Fruit fly (Drosophila melanogaster) whole organism, embryonic: ENCODE results near the gene CG13365.

Source experiments
- CG10267 ChIP-seq: fragments of 200-800 bp; sonication (Bioruptor generic); optimal IDR thresholded peaks from 2 replicates; lab custom pipeline; 2018; ENCODE audit warnings: missing biosample characterization, mild to moderate bottlenecking, missing genetic modification characterization, moderate library complexity
- CG10274 ChIP-seq: fragments of 200-800 bp; sonication (Bioruptor generic); optimal IDR thresholded peaks from 3 replicates; lab custom pipeline; 2017; ENCODE audit warnings: missing biosample characterization, mild to moderate bottlenecking, missing genetic modification characterization
- CG10654 ChIP-seq: fragments of 200-800 bp; sonication (Bioruptor generic); optimal IDR thresholded peaks from 2 replicates; lab custom pipeline; 2016; ENCODE audit warnings: missing biosample characterization, missing genetic modification characterization
- CG11093 ChIP-seq: fragments of 200-800 bp; sonication (Bioruptor generic); IDR thresholded peaks from 3 replicates; pipeline ENCODE4 v1.3.6; 2022; ENCODE audit warnings: missing biosample characterization, missing genetic modification characterization
- CG11247 ChIP-seq: fragments of 200-800 bp; sonication (Bioruptor generic); IDR thresholded peaks from 2 replicates; pipeline ENCODE4 v1.3.6; 2022; ENCODE audit warnings: missing biosample characterization, missing genetic modification characterization
- CG12104 ChIP-seq: fragments of 200-800 bp; sonication (Bioruptor generic); optimal IDR thresholded peaks from 3 replicates; lab custom pipeline; 2016; ENCODE audit warnings: missing biosample characterization, missing genetic modification characterization
- CG12659 ChIP-seq: fragments of 200-800 bp; sonication (Bioruptor generic); optimal IDR thresholded peaks from 3 replicates; lab custom pipeline; 2017; ENCODE audit warnings: mild to moderate bottlenecking, missing biosample characterization, missing genetic modification reagents, missing genetic modification characterization
- CG13894 ChIP-seq: fragments of 200-800 bp; sonication (Bioruptor generic); optimal IDR thresholded peaks from 3 replicates; lab custom pipeline; 2018; ENCODE audit warnings: missing biosample characterization, mild to moderate bottlenecking, missing genetic modification characterization, moderate library complexity
- CG15514 ChIP-seq: fragments of 200-800 bp; sonication (Bioruptor generic); optimal IDR thresholded peaks from 3 replicates; lab custom pipeline; 2017; ENCODE audit warnings: missing biosample characterization, missing genetic modification characterization, mild to moderate bottlenecking, moderate library complexity, missing genetic modification reagents
- CG17829 ChIP-seq: fragments of 200-800 bp; optimal IDR thresholded peaks from 2 replicates; lab custom pipeline; 2019; ENCODE audit warnings: missing biosample characterization, mild to moderate bottlenecking, missing genetic modification characterization, moderate library complexity
- CG4404 ChIP-seq: fragments of 200-800 bp; sonication (Bioruptor generic); IDR thresholded peaks from 2 replicates; pipeline ENCODE4 v1.3.6; 2022; ENCODE audit warnings: missing biosample characterization, missing genetic modification characterization
- CG4617 ChIP-seq: fragments of 200-800 bp; sonication (Bioruptor generic); optimal IDR thresholded peaks from 3 replicates; lab custom pipeline; 2016; ENCODE audit warnings: missing biosample characterization, missing genetic modification characterization, borderline replicate concordance
- CG4730 ChIP-seq: fragments of 200-800 bp; sonication (Bioruptor generic); IDR thresholded peaks from 2 replicates; pipeline ENCODE4 v1.3.6; 2022; ENCODE audit warnings: missing biosample characterization, missing genetic modification characterization
- CG5245 ChIP-seq: fragments of 200-800 bp; sonication (Bioruptor generic); optimal IDR thresholded peaks from 3 replicates; lab custom pipeline; 2016; ENCODE audit warnings: missing biosample characterization, missing genetic modification characterization
- CG7963 ChIP-seq: fragments of 200-800 bp; sonication (Bioruptor generic); IDR thresholded peaks from 3 replicates; pipeline ENCODE4 v1.3.6; 2022; ENCODE audit warnings: missing biosample characterization, missing genetic modification characterization; ENCODE audit not compliant: partially characterized antibody
- CG9437 ChIP-seq: fragments of 200-800 bp; sonication (Bioruptor generic); optimal IDR thresholded peaks from 2 replicates; lab custom pipeline; 2018; ENCODE audit warnings: missing biosample characterization, mild to moderate bottlenecking, missing genetic modification characterization
- Deaf1 ChIP-seq: fragments of 200-800 bp; optimal IDR thresholded peaks from 3 replicates; lab custom pipeline; 2019; ENCODE audit warnings: missing biosample characterization, mild to moderate bottlenecking, missing genetic modification characterization, moderate library complexity
- Dp ChIP-seq: fragments of 200-800 bp; sonication (Bioruptor generic); optimal IDR thresholded peaks from 2 replicates; lab custom pipeline; 2018; ENCODE audit warnings: missing biosample characterization, mild to moderate bottlenecking, missing genetic modification characterization, moderate library complexity
- Dref ChIP-seq: fragments of 200-800 bp; sonication (Bioruptor generic); IDR thresholded peaks from 2 replicates; pipeline ENCODE4 v1.3.6; 2022; ENCODE audit warnings: missing biosample characterization, missing genetic modification characterization
- Ets97D ChIP-seq: fragments of 200-800 bp; sonication (Bioruptor generic); optimal IDR thresholded peaks from 3 replicates; lab custom pipeline; 2016; ENCODE audit warnings: missing biosample characterization, missing genetic modification characterization
- Fer3 ChIP-seq: fragments of 200-800 bp; sonication (Bioruptor generic); optimal IDR thresholded peaks from 2 replicates; lab custom pipeline; 2018; ENCODE audit warnings: missing biosample characterization, mild to moderate bottlenecking, missing genetic modification characterization, moderate library complexity
- GATAe ChIP-seq: fragments of 200-800 bp; sonication (Bioruptor generic); conservative IDR thresholded peaks from 2 replicates; pipeline ENCODE4 v1.3.6; 2022; ENCODE audit warnings: missing biosample characterization, missing genetic modification characterization
- HmgZ ChIP-seq: fragments of 200-800 bp; sonication (Bioruptor generic); optimal IDR thresholded peaks from 2 replicates; lab custom pipeline; 2018; ENCODE audit warnings: missing biosample characterization, mild to moderate bottlenecking, missing genetic modification characterization
- MESR4 ChIP-seq: fragments of 200-800 bp; sonication (Bioruptor generic); optimal IDR thresholded peaks from 2 replicates; lab custom pipeline; 2018; ENCODE audit warnings: missing biosample characterization, mild to moderate bottlenecking, missing genetic modification characterization, moderate library complexity
- Neu2 ChIP-seq: fragments of 200-800 bp; sonication (Bioruptor generic); optimal IDR thresholded peaks from 3 replicates; lab custom pipeline; 2016; ENCODE audit warnings: missing biosample characterization, missing genetic modification characterization, borderline replicate concordance
- Nf-YA ChIP-seq: fragments of 200-800 bp; sonication (Bioruptor generic); IDR thresholded peaks from 2 replicates; pipeline ENCODE4 v1.3.6; 2022; ENCODE audit warnings: missing biosample characterization, missing genetic modification characterization
- Nf-YC ChIP-seq: fragments of 200-800 bp; optimal IDR thresholded peaks from 3 replicates; lab custom pipeline; 2019; ENCODE audit warnings: missing biosample characterization, mild to moderate bottlenecking, missing genetic modification characterization, moderate library complexity
- Opbp ChIP-seq: fragments of 200-800 bp; sonication (Bioruptor generic); IDR thresholded peaks from 3 replicates; pipeline ENCODE4 v1.3.6; 2022; ENCODE audit warnings: missing biosample characterization, missing genetic modification characterization; ENCODE audit not compliant: partially characterized antibody
- Scr ChIP-seq: fragments of 200-800 bp; sonication (Bioruptor generic); IDR thresholded peaks from 2 replicates; pipeline ENCODE4 v1.3.6; 2022; ENCODE audit warnings: missing biosample characterization, missing genetic modification characterization; ENCODE audit not compliant: partially characterized antibody
- Sry-δ ChIP-seq: fragments of 200-800 bp; sonication (Bioruptor generic); optimal IDR thresholded peaks from 2 replicates; lab custom pipeline; 2016; ENCODE audit warnings: missing biosample characterization, missing genetic modification characterization
- Tbp ChIP-seq: fragments of >200 bp; optimal IDR thresholded peaks from 2 replicates; lab custom pipeline; 2018; ENCODE audit warnings: missing biosample characterization, missing genetic modification characterization
- ase ChIP-seq: fragments of 200-800 bp; sonication (Bioruptor generic); IDR thresholded peaks from 3 replicates; pipeline ENCODE4 v1.3.6; 2022; ENCODE audit warnings: missing biosample characterization, missing genetic modification characterization
- btn ChIP-seq: fragments of 200-800 bp; sonication (Bioruptor generic); optimal IDR thresholded peaks from 2 replicates; lab custom pipeline; 2016; ENCODE audit warnings: missing biosample characterization, missing genetic modification characterization
- crol ChIP-seq: fragments of 200-800 bp; sonication (Bioruptor generic); IDR thresholded peaks from 2 replicates; pipeline ENCODE4 v1.3.6; 2022; ENCODE audit warnings: missing biosample characterization, missing genetic modification characterization
- dmrt99B ChIP-seq: fragments of 200-800 bp; sonication (Bioruptor generic); optimal IDR thresholded peaks from 2 replicates; lab custom pipeline; 2018; ENCODE audit warnings: missing biosample characterization, mild to moderate bottlenecking, missing genetic modification characterization, moderate library complexity
- eve ChIP-seq, 2 experiments: fragments of >200 bp; optimal IDR thresholded peaks; 2 replicates each; lab custom pipeline; 2017; ENCODE audit warnings: missing biosample characterization in 2 of 2, missing genetic modification characterization in 2 of 2
- eyg ChIP-seq: fragments of 200-800 bp; sonication (Bioruptor generic); optimal IDR thresholded peaks from 3 replicates; lab custom pipeline; 2016; ENCODE audit warnings: missing biosample characterization, missing genetic modification characterization
- ftz-f1 ChIP-seq: fragments of 200-800 bp; sonication (Bioruptor generic); optimal IDR thresholded peaks from 2 replicates; lab custom pipeline; 2016; ENCODE audit warnings: missing biosample characterization, missing genetic modification characterization
- gfzf ChIP-seq: fragments of 200-800 bp; sonication (Bioruptor generic); optimal IDR thresholded peaks from 2 replicates; lab custom pipeline; 2016; ENCODE audit warnings: missing biosample characterization, mild to moderate bottlenecking, missing genetic modification characterization, moderate library complexity
- ind ChIP-seq: fragments of 200-800 bp; sonication (Bioruptor generic); optimal IDR thresholded peaks from 3 replicates; lab custom pipeline; 2016; ENCODE audit warnings: missing biosample characterization, missing genetic modification characterization
- oc ChIP-seq: fragments of 200-800 bp; sonication (Bioruptor generic); optimal IDR thresholded peaks from 2 replicates; lab custom pipeline; 2018; ENCODE audit warnings: missing biosample characterization, mild to moderate bottlenecking, missing genetic modification characterization, moderate library complexity
- pb ChIP-seq: fragments of 200-800 bp; sonication (Bioruptor generic); optimal IDR thresholded peaks from 3 replicates; lab custom pipeline; 2016; ENCODE audit warnings: missing biosample characterization, missing genetic modification characterization
- peb ChIP-seq: fragments of 200-800 bp; sonication (Bioruptor generic); IDR thresholded peaks from 2 replicates; pipeline ENCODE4 v1.3.6; 2022; ENCODE audit warnings: missing biosample characterization, missing genetic modification characterization
- pita ChIP-seq: fragments of 200-800 bp; sonication (Bioruptor generic); optimal IDR thresholded peaks from 2 replicates; lab custom pipeline; 2017; ENCODE audit warnings: missing biosample characterization, mild to moderate bottlenecking, missing genetic modification characterization
- pzg ChIP-seq: fragments of 200-800 bp; sonication (Bioruptor generic); optimal IDR thresholded peaks from 3 replicates; lab custom pipeline; 2018; ENCODE audit warnings: missing biosample characterization, mild to moderate bottlenecking, missing genetic modification characterization, moderate library complexity
- row ChIP-seq: fragments of 200-800 bp; sonication (Bioruptor generic); IDR thresholded peaks from 3 replicates; pipeline ENCODE4 v1.3.6; 2022; ENCODE audit warnings: missing biosample characterization, missing genetic modification characterization
- trem ChIP-seq: fragments of 200-800 bp; optimal IDR thresholded peaks from 3 replicates; lab custom pipeline; 2019; ENCODE audit warnings: missing biosample characterization, mild to moderate bottlenecking, missing genetic modification characterization, moderate library complexity
- tup ChIP-seq: fragments of 200-800 bp; sonication (Bioruptor generic); optimal IDR thresholded peaks from 2 replicates; lab custom pipeline; 2016; ENCODE audit warnings: missing biosample characterization, mild to moderate bottlenecking, missing genetic modification characterization, moderate library complexity
- tx ChIP-seq: fragments of 200-800 bp; sonication (Bioruptor generic); optimal IDR thresholded peaks from 2 replicates; lab custom pipeline; 2016; ENCODE audit warnings: missing biosample characterization, missing genetic modification characterization
- unc-4 ChIP-seq: fragments of 200-800 bp; sonication (Bioruptor generic); IDR thresholded peaks from 2 replicates; pipeline ENCODE4 v1.3.6; 2022; ENCODE audit warnings: missing biosample characterization, missing genetic modification characterization; ENCODE audit not compliant: partially characterized antibody
- vnd ChIP-seq: fragments of 200-800 bp; sonication (Bioruptor generic); IDR thresholded peaks from 3 replicates; pipeline ENCODE4 v1.3.6; 2022; ENCODE audit warnings: missing biosample characterization, missing genetic modification characterization; ENCODE audit not compliant: partially characterized antibody

Gene CG13365

dm6 chrX:623357-623756 is 2.3 kb upstream of the CG13365 start, which contains the start of gene CG13369 (continued):
- peak; percentile 0 for TF ChIP-seq CG13894 (tag; lab: Kevin White, UChicago)
- no peak for TF ChIP-seq eve (GFP tag; optimal IDR thresholded peaks at IDR 0.05; lab: Kevin White, UChicago)
- TF ChIP-seq row (GFP tag; lab: Robert Waterston, UW) = no peak
- no peak for TF ChIP-seq eyg
- no peak for TF ChIP-seq oc
- peak; percentile 20 for TF ChIP-seq Deaf1
- no peak for TF ChIP-seq Fer3 (tag; lab: Kevin White, UChicago)
- peak; percentile 78 for TF ChIP-seq ftz-f1 (GFP tag; lab: Kevin White, UChicago)
- no peak for TF ChIP-seq CG10267 (tag; lab: Kevin White, UChicago)
- peak; percentile 46 for TF ChIP-seq Scr (GFP tag; lab: Robert Waterston, UW)
- TF ChIP-seq Nf-YC (tag; lab: Kevin White, UChicago) = no peak
- peak; percentile 78 for TF ChIP-seq crol (GFP tag; lab: Robert Waterston, UW)
- no peak for TF ChIP-seq dmrt99B (tag; lab: Kevin White, UChicago)
- TF ChIP-seq GATAe (GFP tag; lab: Robert Waterston, UW) = peak; percentile 68
- TF ChIP-seq CG10654 (GFP tag; lab: Kevin White, UChicago) = no peak
- no peak for TF ChIP-seq pita
- no peak for TF ChIP-seq CG12659
- peak; percentile 34 for TF ChIP-seq MESR4 (GFP tag; lab: Kevin White, UChicago)
- TF ChIP-seq CG9437 = no peak
- TF ChIP-seq pzg (GFP tag; lab: Kevin White, UChicago) = peak; percentile 17
- TF ChIP-seq pb (GFP tag; lab: Kevin White, UChicago) = no peak
- TF ChIP-seq Dref (GFP tag; lab: Robert Waterston, UW) = peak; percentile 43
- no peak for TF ChIP-seq btn (GFP tag; lab: Kevin White, UChicago)
- peak; percentile 32 for TF ChIP-seq CG15514 (GFP tag; lab: Kevin White, UChicago)
- no peak for TF ChIP-seq Sry-δ (GFP tag; lab: Kevin White, UChicago)
- TF ChIP-seq HmgZ (tag; lab: Kevin White, UChicago) = no peak
- TF ChIP-seq CG4730 (GFP tag; lab: Robert Waterston, UW) = no peak
- TF ChIP-seq gfzf = peak; percentile 4
- TF ChIP-seq Opbp (GFP tag; lab: Robert Waterston, UW) = 0 out of 3 replicates have a peak, but pooled peaks have one; percentile 44
- 0 out of 2 replicates have a peak, but pooled peaks have one; percentile 21 for TF ChIP-seq unc-4 (GFP tag; lab: Robert Waterston, UW)
- peak; percentile 35; the same call in 1 of the 3 replicates for TF ChIP-seq vnd (GFP tag; lab: Robert Waterston, UW)
- no peak for TF ChIP-seq CG11093 (GFP tag; lab: Robert Waterston, UW)
- no peak for TF ChIP-seq tup (GFP tag; lab: Kevin White, UChicago)

DNA sequence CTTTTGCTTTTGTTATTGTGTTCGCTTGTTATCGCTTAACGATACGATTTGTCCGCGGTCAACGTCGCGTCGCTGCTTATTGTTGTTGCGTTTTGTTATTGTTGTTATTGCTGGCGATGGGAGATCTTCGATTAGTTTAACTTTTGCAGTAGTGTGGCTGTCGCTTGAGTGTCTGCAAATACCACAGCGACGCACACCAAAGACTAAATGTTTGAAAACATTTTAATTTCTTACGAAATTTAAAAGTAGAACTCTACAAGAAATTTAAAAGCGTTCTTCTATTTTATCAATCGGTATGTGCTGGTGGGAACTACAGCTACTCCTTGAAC is 949 bp downstream of the CG13365 start, which contains the start of gene spdi:
Gene spdi (minus strand): TSS at position 94 of the 329 bp plus-strand sequence.
- no peak for TF ChIP-seq Neu2 (GFP tag; lab: Kevin White, UChicago)
- TF ChIP-seq CG4617 (GFP tag; lab: Kevin White, UChicago) = no peak
- no peak for TF ChIP-seq CG4404 (GFP tag; lab: Robert Waterston, UW)
- TF ChIP-seq CG7963 (GFP tag; lab: Robert Waterston, UW) = no peak
- no peak for TF ChIP-seq ind
- TF ChIP-seq CG5245 (GFP tag; lab: Kevin White, UChicago) = no peak
- TF ChIP-seq CG11247 (GFP tag; lab: Robert Waterston, UW) = no peak
- TF ChIP-seq Dp = peak; percentile 61
- no peak for TF ChIP-seq Nf-YA
- peak; percentile 76 for TF ChIP-seq CG17829
- TF ChIP-seq CG10267 (tag; lab: Kevin White, UChicago) = peak; percentile 29
- TF ChIP-seq ase (GFP tag; lab: Robert Waterston, UW) = no peak
- no peak for TF ChIP-seq Tbp
- TF ChIP-seq trem (tag; lab: Kevin White, UChicago) = peak; percentile 37
- TF ChIP-seq row (GFP tag; lab: Robert Waterston, UW) = peak; percentile 59; the same call in 2 of the 3 replicates
- TF ChIP-seq unc-4 (GFP tag; lab: Robert Waterston, UW) = 0 out of 2 replicates have a peak, but pooled peaks have one; percentile 36
- no peak for TF ChIP-seq peb (GFP tag; lab: Robert Waterston, UW)
- TF ChIP-seq tx (GFP tag; lab: Kevin White, UChicago) = no peak
- TF ChIP-seq CG12104 (GFP tag; lab: Kevin White, UChicago) = no peak
- TF ChIP-seq Ets97D (GFP tag; lab: Kevin White, UChicago) = no peak
- no peak for TF ChIP-seq CG10274 (GFP tag; lab: Kevin White, UChicago)
